Fruit fly (Drosophila melanogaster): ENCODE results near the gene CG43085.

CG43085 gene

DNA sequence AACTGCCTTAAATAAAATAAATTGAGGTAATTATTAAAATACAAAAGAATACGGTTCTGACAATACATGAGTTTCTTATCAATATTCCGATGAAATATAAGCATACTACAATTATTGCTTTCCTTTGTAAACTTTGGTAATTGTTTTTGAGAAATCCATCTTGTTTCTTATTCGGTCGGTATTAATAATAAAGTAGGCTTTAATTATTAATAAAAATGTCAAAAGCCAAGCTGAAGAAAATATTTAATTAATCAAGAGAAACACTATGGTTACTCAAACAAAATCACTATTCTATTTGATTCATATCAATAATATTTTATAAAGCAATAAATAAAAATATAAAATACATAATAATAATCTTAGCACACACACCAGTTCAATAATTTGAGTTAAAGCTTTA lies at the start of gene CG43085:
Gene CG43085, minus strand, starts transcription at position 101 of the 400 bp plus-strand sequence.
- no peak for TF ChIP-seq CG17801 (GFP tag; optimal IDR thresholded peaks at IDR 0.05; ENCODE audit: partially characterized antibody)

DNA sequence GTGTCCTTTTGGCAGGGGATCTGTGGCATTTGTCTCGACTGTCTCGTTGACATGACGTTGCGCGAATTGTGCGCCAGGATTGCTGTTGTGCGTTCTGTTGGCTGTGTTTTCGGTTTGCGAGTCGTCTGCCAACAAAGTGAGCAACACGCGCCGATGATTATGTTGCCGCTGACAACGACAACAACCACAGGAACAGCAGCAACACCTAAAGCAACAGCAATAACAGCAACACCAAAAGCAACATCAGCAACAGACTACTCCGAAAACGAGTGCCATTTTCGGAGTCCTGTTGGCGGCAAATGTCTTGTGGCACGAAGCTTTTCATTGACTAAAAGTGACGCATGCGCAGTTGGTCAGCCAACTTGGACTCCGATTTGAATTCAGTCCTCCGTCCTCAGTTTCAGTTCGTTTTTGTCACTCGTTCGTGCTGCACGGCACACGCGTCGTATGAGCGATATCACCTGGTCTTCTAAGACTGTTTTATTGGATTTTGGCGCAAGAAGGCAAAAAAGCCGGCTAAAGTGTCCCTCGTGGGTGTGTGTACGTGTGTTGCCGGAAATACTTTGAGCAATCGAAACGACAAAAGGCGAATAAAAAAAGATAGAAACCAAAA lies 43.1 kb upstream of the CG43085 start, which contains the start of gene Ccn:
Gene Ccn, plus strand, starts transcription at position 437 of the 613 bp plus-strand sequence.
- TF ChIP-seq CG17801 (GFP tag; optimal IDR thresholded peaks at IDR 0.05; ENCODE audit: partially characterized antibody), result no peak

DNA sequence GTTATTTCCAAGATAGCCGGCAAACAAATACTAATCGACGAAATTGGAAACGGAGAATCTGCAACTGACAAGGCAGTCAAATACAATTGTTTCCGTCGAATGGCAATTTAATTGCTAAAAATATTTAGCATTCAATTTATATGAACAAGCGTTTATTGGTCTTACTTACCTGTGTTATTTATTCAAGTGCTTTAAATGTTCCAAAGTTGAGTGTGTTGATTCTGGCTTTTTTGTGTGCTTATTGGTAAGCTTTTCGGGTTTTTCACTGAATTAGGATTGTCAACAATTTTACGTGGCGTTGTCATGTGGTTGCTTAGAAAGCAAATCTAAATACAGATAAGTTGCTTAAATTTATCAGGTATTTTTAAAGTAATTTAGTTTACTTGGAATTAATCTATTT lies 25.2 kb upstream of the CG43085 start:
- TF ChIP-seq CG17801 (GFP tag; optimal IDR thresholded peaks at IDR 0.05; ENCODE audit: partially characterized antibody), result no peak

DNA sequence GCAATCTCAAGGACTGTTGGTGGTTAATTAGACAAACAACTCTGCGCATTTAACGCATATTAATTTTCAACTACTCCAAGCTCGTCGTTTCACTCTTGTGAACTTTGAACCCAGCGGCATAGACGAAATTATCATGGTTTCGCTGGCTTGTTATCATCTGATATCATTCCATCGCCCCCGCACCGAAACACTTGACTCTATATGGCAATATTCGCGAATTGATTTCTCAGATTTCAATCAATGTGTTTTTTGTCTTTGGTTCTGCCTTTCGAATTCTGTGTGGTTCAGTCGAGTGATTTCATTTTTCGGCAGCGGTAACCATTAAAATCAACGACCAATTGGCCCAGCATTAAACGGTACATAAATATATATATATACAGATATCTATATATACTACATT lies 24.8 kb upstream of the CG43085 start, which contains the start of gene CG34251:
Gene CG34251, plus strand, starts transcription at position 301 of the 400 bp plus-strand sequence.
- no peak for TF ChIP-seq CG17801 (GFP tag; optimal IDR thresholded peaks at IDR 0.05; ENCODE audit: partially characterized antibody)

DNA sequence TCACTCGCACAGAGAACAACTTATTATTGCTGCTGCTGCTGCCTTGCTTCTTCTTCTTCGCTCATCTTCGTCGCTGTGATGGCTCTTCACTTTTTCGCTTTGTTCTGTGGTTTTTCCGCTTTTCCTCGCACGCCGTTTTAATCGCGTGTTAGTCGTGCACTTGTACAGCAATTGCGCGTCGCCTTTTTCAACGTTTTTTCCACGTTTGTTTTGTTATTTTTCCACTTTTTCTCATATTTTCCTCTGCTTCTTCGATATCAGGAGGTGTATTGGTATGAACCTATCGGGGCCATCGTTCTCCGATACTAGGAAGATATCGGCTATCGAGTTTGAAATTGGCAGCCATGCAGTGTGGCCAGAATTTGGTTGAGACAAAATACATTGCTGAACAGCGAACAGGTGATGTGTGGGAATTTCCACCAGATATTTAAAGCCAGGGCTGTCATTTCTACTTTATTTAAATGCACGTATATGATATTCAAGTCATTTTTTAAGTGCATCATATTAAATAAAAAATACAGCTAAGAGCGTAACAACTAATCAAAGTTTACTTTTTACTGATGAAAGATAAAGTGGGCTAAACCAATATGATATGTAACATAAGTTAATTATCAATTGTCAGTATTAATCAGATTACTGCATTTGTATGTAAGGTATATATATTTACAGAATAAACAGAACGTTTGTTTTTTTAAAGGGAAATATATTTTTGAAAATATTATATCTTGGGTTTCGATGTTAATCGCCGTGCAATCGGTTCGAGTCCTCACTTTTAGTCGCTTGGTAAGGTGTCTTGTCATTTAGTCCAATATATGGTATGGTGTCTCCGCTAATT lies 22.6 kb upstream of the CG43085 start, which contains the start of gene Crtc:
Gene Crtc, minus strand, starts transcription at position 290 of the 835 bp plus-strand sequence.
- peak; percentile 63 for TF ChIP-seq CG17801 (GFP tag; optimal IDR thresholded peaks at IDR 0.05; ENCODE audit: partially characterized antibody)

DNA sequence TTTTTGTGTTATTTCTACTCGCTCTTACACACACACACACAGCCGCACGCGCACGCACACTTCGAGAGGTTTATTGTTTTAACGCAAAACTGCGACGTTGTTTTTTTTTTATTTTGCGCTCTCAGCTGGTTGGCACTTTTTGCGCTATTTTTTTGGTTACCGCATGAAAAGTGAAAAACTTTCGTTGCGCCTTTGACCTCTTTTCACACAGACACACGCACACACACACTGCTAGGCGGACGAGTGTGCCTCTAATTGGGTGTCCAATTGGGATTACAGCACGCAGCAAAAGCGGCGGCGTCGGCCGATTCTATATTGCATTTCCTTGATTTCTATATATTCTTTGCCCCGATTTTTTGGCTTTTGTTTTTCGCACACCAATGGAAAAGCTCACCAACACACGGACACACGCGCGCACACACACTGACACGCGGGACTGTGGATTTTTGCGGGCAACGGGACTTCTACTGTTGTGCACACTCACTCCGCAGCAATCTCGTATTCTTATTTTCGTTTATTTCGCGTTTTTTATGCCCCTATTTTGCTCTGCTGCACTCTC lies 21.9 kb upstream of the CG43085 start:
- no peak for TF ChIP-seq CG17801 (GFP tag; optimal IDR thresholded peaks at IDR 0.05; ENCODE audit: partially characterized antibody)

DNA sequence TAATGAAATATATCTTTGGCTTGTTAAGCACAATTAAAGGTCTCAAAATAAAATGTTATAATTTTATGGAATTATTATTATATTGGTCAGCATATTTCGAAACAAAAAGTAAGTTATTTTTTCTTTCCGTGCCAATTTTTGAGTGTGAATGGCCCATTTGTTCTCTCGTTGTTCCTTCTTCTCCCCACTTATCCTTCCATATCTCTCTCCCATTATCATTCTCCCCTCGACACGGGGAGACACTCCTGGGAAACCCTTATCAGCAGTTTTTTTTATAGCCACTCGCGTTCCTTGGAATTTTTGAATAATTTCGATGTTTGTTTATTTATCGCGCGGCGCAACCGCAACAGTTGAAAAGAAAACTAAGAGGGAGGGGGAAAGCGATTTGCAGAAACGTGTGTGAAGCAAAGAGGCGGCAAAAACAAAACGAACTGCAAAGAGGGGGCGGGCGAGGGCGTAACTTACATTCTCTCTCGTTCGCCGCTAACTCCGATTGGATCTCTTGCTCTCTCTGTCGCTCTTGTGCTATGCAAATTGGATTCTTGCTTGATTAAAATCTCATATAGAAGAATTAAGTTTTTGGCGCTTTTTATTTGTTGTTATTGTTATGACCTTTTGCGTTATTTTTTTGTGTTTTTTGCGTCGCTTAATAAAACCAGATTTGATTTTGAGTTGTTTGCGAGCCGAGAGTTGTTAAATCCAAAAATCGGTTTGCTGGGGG lies 21.3 kb upstream of the CG43085 start:
- no peak for TF ChIP-seq CG17801 (GFP tag; optimal IDR thresholded peaks at IDR 0.05; ENCODE audit: partially characterized antibody)

DNA sequence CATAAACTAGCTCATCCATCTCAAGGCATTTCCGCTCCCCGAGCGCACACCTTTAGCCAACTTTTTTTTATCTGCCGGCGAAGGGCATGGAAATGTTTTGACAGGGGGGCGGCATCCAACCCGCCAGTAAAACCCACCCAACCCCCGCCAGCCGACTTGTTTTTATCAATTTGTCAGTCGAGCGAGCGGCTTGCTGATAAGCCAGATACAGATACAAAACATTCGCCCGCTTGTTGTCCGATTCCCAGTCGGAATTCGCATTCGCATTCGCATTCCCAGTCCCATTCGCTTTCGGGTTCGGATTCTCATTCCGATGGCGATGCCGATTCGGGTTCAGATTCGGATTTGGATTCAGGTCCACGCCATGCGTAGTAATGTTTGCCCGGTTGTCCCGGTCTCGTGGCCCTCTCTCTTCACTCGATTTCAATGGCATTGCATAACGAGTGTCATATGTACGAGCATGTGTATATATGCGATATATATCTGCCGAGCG lies 18.6 kb upstream of the CG43085 start:
- TF ChIP-seq CG17801 (GFP tag; optimal IDR thresholded peaks at IDR 0.05; ENCODE audit: partially characterized antibody), result no peak

DNA sequence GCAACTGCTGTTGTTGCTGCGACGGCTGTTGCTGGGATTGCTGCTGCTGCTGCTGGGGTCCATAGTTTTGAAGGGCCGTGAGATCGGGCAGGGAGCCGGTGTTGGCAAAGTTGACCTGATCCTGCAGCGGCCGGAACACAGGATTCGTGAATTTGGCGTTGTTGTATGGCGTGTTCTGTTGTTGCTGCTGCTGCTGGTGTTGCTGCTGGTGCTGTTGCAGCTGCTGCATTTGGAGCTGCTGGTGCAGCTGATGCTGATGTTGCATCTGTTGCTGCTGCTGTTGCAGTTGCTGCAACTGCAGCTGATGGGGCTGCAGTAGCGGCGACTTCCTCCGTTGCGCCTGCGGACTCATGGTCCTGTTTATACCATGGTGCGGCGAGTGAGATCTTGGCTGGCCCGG lies 17.1 kb upstream of the CG43085 start:
- no peak for TF ChIP-seq CG17801 (GFP tag; optimal IDR thresholded peaks at IDR 0.05; ENCODE audit: partially characterized antibody)

DNA sequence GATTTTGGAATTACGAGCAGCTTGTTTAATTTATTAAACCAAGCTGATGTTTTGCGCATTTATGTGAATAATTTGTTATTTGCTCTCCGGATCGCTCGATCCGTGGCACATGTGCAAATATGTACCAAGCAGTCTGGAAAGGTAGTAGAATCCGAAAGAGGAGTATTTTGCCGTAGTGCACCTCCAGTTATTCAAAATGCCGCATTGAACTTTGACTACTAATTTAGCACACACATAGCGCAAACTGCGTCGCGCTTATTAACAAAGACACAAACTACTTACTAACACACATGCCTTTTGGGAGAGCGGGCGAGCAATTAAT lies 12.7 kb upstream of the CG43085 start:
- TF ChIP-seq CG17801 (GFP tag; optimal IDR thresholded peaks at IDR 0.05; ENCODE audit: partially characterized antibody), result no peak

DNA sequence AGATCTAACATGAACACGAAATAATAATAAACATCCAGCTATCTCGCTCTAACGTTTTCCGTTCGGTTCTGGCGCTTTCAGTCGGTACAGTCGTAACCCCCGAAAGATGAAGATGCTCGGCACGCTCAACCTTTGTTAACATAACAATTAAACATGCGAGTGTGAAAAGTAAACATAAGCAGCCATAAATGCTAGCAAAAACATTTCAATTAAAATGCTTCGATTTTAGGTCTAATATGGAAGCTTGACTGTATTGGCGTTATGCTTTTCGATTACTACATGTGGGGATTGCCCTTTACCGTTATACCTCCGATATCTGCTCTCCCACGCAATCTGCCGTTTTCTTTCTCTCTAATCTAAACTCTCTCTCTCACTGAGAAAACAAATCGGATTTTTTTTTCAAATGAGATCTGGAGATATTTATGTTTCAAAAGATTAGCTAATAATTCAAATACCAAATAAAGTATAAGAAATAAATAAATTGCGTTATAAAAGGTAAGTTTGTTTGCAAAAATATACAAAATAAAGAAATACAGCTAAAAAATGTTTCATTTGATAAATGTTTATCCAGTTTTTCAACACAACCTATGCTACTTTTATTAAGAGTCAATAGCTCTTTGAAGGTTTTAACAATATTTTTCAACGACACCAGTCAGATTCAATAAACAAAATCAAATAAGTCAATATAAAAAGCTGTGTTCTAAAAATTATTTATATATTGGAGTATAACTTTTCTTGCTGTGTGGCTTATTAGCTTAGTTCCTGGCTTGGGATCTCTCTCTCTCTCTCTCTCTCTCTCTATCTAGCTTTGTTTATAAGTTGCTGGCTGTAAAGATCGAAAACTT lies 12.1 kb upstream of the CG43085 start:
- peak; percentile 87 for TF ChIP-seq CG17801 (GFP tag; optimal IDR thresholded peaks at IDR 0.05; ENCODE audit: partially characterized antibody)

DNA sequence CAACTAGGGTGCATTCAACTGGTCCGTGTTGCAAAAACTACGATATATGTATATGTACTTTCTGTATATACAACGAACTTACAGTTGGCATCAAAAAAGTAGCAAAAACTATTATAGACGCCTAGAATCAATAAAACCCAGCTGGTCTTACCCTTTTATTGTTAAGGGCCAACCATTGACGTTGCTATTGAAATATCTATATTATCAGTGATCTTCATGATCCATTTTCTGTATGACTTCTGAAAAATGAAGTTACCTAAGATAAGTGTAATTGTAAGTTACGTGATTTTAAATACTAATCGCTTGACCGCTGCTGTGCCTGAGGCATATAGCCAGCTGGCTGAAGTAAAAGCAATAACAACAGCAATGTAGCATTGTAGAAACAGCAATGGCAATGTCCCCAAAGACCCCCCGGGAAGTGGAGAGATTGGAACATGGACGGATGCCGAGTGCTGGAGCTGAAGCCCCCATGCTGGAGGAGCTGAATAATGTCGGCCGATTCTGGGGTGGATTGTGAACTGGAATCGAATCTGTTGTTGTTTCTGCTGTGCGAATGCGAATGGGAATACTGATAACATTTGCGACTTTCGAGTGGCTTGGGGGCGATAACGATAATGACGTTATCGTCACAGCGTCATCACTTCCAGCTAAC lies 11.3 kb upstream of the CG43085 start:
- peak; percentile 17 for TF ChIP-seq CG17801 (GFP tag; optimal IDR thresholded peaks at IDR 0.05; ENCODE audit: partially characterized antibody)

DNA sequence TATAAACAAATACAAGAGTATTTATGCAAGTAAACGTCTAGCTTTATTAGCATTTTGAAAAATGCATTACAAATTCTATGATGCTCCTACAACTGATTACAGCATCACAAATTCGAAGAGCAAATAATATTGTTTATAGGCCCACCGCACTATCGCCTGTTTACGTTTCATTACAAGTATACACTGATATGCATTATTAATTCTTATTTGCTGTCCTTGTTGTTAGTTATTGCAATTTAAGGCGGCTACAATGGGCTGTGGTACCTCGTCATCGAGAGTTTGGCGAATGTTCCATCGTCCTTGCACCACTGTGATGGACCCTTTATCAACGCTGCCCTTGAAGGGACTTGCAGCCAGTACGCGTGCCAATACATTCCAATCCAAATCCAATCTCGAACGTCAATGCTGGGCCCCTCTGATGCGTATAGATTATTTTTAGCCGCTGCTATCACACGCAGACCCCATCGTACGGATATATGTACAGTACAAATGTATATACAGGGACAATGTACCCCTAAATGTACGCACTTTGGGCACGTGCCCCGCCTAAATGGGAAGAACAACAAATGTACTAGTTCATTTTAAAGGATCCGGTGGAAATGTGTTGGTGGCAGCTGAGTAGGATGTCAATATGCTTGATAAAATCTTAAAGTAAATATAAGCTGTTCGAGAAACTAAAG lies 10.3 kb upstream of the CG43085 start:
- no peak for TF ChIP-seq CG17801 (GFP tag; optimal IDR thresholded peaks at IDR 0.05; ENCODE audit: partially characterized antibody)

Measured in ovary, adult (tissue).